Worm (Caenorhabditis elegans) whole organism, L3 larva: ENCODE measurements around the gene T10C6.10.
A peak's percentile ranks its signal among the peaks of the same experiment; 100 is the strongest.

Experiments used
- elt-2 ChIP-seq: sonication (generic microtip); optimal IDR thresholded peaks from 2 replicates; lab custom pipeline; 2016; ENCODE audit warnings: missing genetic modification reagents, mild to moderate bottlenecking, missing genetic modification characterization, missing compliant biosample characterization
- nhr-237 ChIP-seq: fragments of 150-350 bp; optimal IDR thresholded peaks from 2 replicates; lab custom pipeline; 2014; ENCODE audit warnings: missing biosample characterization, missing genetic modification characterization
- nhr-77 ChIP-seq: fragments of 150-350 bp; optimal IDR thresholded peaks from 2 replicates; lab custom pipeline; 2014; ENCODE audit warnings: missing biosample characterization, missing genetic modification characterization
- pha-4 ChIP-seq: fragments of 150-350 bp; optimal IDR thresholded peaks from 2 replicates; lab custom pipeline; 2014; ENCODE audit warnings: missing biosample characterization, missing genetic modification reagents, missing genetic modification characterization
- pqm-1 ChIP-seq: fragments of 150-350 bp; optimal IDR thresholded peaks from 2 replicates; lab custom pipeline; 2017; ENCODE audit warnings: missing biosample characterization, missing genetic modification characterization, inconsistent platforms

The T10C6.10 gene

ce11 chrV:16080678-16081077 is 44.5 kb downstream of the T10C6.10 start:
- no peak for TF ChIP-seq nhr-237 (tag; lab: Kevin White, UChicago)
- TF ChIP-seq pha-4 (tag; lab: Kevin White, UChicago) = peak; percentile 44
- TF ChIP-seq nhr-77 = no peak
- peak; percentile 18 for TF ChIP-seq elt-2 (tag; lab: Kevin White, UChicago)
- peak; percentile 68 for TF ChIP-seq pqm-1 (tag; lab: Kevin White, UChicago)
